Worm (Caenorhabditis elegans) whole organism, L3 larva: ENCODE data around the gene mam-4.

Experiments used
- R02D3.7 ChIP-seq: fragments of 150-350 bp; optimal IDR thresholded peaks from 2 replicates; lab custom pipeline; 2014; ENCODE audit warnings: missing biosample characterization, missing genetic modification characterization
- aly-2 ChIP-seq: fragments of 150-350 bp; optimal IDR thresholded peaks from 2 replicates; lab custom pipeline; 2014; ENCODE audit warnings: missing biosample characterization, missing genetic modification characterization
- ceh-16 ChIP-seq: sonication (generic microtip); optimal IDR thresholded peaks from 2 replicates; lab custom pipeline; 2017; ENCODE audit warnings: missing biosample characterization, missing genetic modification characterization
- ceh-82 ChIP-seq: fragments of 150-350 bp; optimal IDR thresholded peaks from 2 replicates; lab custom pipeline; 2014; ENCODE audit warnings: missing biosample characterization, missing genetic modification characterization
- ceh-9 ChIP-seq: sonication (generic microtip); optimal IDR thresholded peaks from 2 replicates; lab custom pipeline; 2018; ENCODE audit warnings: missing biosample characterization, missing genetic modification characterization
- daf-12 ChIP-seq: fragments of 150-350 bp; optimal IDR thresholded peaks from 2 replicates; lab custom pipeline; 2014; ENCODE audit warnings: missing biosample characterization, missing genetic modification reagents, missing genetic modification characterization
- egl-27 ChIP-seq: sonication (generic microtip); optimal IDR thresholded peaks from 4 replicates; lab custom pipeline; 2017; ENCODE audit warnings: missing biosample characterization, missing genetic modification reagents, missing genetic modification characterization
- egl-5 ChIP-seq: fragments of 150-350 bp; optimal IDR thresholded peaks from 2 replicates; lab custom pipeline; 2017; ENCODE audit warnings: missing biosample characterization, missing genetic modification reagents, missing genetic modification characterization, inconsistent platforms
- elt-1 ChIP-seq: fragments of 150-350 bp; optimal IDR thresholded peaks from 2 replicates; lab custom pipeline; 2014; ENCODE audit warnings: missing biosample characterization, missing genetic modification characterization
- elt-2 ChIP-seq: sonication (generic microtip); optimal IDR thresholded peaks from 2 replicates; lab custom pipeline; 2016; ENCODE audit warnings: missing genetic modification reagents, mild to moderate bottlenecking, missing genetic modification characterization, missing compliant biosample characterization
- eor-1 ChIP-seq, 2 experiments: fragments of 150-350 bp; optimal IDR thresholded peaks; 2 replicates each; lab custom pipeline; 2014 to 2018; ENCODE audit warnings: missing biosample characterization in 2 of 2, missing genetic modification characterization in 2 of 2
- fkh-10 ChIP-seq: sonication (generic microtip); optimal IDR thresholded peaks from 2 replicates; lab custom pipeline; 2017; ENCODE audit warnings: missing biosample characterization, missing genetic modification reagents, missing genetic modification characterization
- fkh-2 ChIP-seq: fragments of 150-350 bp; optimal IDR thresholded peaks from 2 replicates; lab custom pipeline; 2014; ENCODE audit warnings: missing biosample characterization, missing genetic modification reagents, missing genetic modification characterization
- fos-1 ChIP-seq: fragments of 150-350 bp; optimal IDR thresholded peaks from 2 replicates; lab custom pipeline; 2014; ENCODE audit warnings: missing biosample characterization, missing genetic modification characterization
- hmg-11 ChIP-seq: sonication (generic microtip); optimal IDR thresholded peaks from 2 replicates; lab custom pipeline; 2016; ENCODE audit warnings: missing genetic modification characterization, missing compliant biosample characterization
- jun-1 ChIP-seq: fragments of 150-350 bp; optimal IDR thresholded peaks from 2 replicates; lab custom pipeline; 2014; ENCODE audit warnings: missing biosample characterization, missing genetic modification reagents, missing genetic modification characterization
- lin-15B ChIP-seq: fragments of 150-350 bp; optimal IDR thresholded peaks from 2 replicates; lab custom pipeline; 2014; ENCODE audit warnings: missing biosample characterization, missing genetic modification characterization
- mdl-1 ChIP-seq: fragments of 150-350 bp; optimal IDR thresholded peaks from 2 replicates; lab custom pipeline; 2014; ENCODE audit warnings: missing biosample characterization, missing genetic modification characterization
- mml-1 ChIP-seq: fragments of 150-350 bp; sonication (generic microtip); optimal IDR thresholded peaks from 3 replicates; lab custom pipeline; 2014; ENCODE audit warnings: missing biosample characterization, missing genetic modification characterization
- nfya-1 ChIP-seq: sonication (generic microtip); optimal IDR thresholded peaks from 2 replicates; lab custom pipeline; 2017; ENCODE audit warnings: missing genetic modification characterization, mild to moderate bottlenecking, missing compliant biosample characterization, antibody characterized with exemption, moderate library complexity; ENCODE audit not compliant: insufficient read depth
- nhr-11 ChIP-seq: fragments of 150-350 bp; optimal IDR thresholded peaks from 2 replicates; lab custom pipeline; 2014; ENCODE audit warnings: missing biosample characterization, missing genetic modification characterization
- nhr-23 ChIP-seq: fragments of 150-350 bp; optimal IDR thresholded peaks from 2 replicates; lab custom pipeline; 2014; ENCODE audit warnings: missing biosample characterization, missing genetic modification reagents, missing genetic modification characterization
- nhr-28 ChIP-seq: fragments of 150-350 bp; optimal IDR thresholded peaks from 2 replicates; lab custom pipeline; 2014; ENCODE audit warnings: missing biosample characterization, missing genetic modification characterization
- nhr-43 ChIP-seq: sonication (generic microtip); optimal IDR thresholded peaks from 2 replicates; lab custom pipeline; 2016; ENCODE audit warnings: mild to moderate bottlenecking, missing genetic modification characterization, missing compliant biosample characterization; ENCODE audit not compliant: poor library complexity, severe bottlenecking
- nhr-76 ChIP-seq: fragments of 150-350 bp; sonication (generic microtip); optimal IDR thresholded peaks from 5 replicates; lab custom pipeline; 2014; ENCODE audit warnings: missing biosample characterization, missing genetic modification characterization
- nhr-77 ChIP-seq: fragments of 150-350 bp; optimal IDR thresholded peaks from 2 replicates; lab custom pipeline; 2014; ENCODE audit warnings: missing biosample characterization, missing genetic modification characterization
- pqm-1 ChIP-seq: fragments of 150-350 bp; optimal IDR thresholded peaks from 2 replicates; lab custom pipeline; 2017; ENCODE audit warnings: missing biosample characterization, missing genetic modification characterization, inconsistent platforms
- sea-2 ChIP-seq: fragments of 150-350 bp; sonication (generic microtip); optimal IDR thresholded peaks from 4 replicates; lab custom pipeline; 2014; ENCODE audit warnings: missing biosample characterization, missing genetic modification reagents, missing genetic modification characterization
- skn-1 ChIP-seq: fragments of 150-350 bp; optimal IDR thresholded peaks from 2 replicates; lab custom pipeline; 2014; ENCODE audit warnings: missing biosample characterization, missing genetic modification characterization
- tbx-2 ChIP-seq: sonication (generic microtip); optimal IDR thresholded peaks from 2 replicates; lab custom pipeline; 2016; ENCODE audit warnings: mild to moderate bottlenecking, missing genetic modification characterization, missing compliant biosample characterization
- unc-39 ChIP-seq: sonication (generic microtip); optimal IDR thresholded peaks from 4 replicates; lab custom pipeline; 2017; ENCODE audit warnings: missing biosample characterization, missing genetic modification characterization
- unc-62 ChIP-seq: fragments of 150-350 bp; sonication (generic microtip); optimal IDR thresholded peaks from 4 replicates; lab custom pipeline; 2014; ENCODE audit warnings: missing biosample characterization, missing genetic modification reagents, missing genetic modification characterization
- zag-1 ChIP-seq: fragments of 150-350 bp; optimal IDR thresholded peaks from 2 replicates; lab custom pipeline; 2014; ENCODE audit warnings: missing biosample characterization, missing genetic modification characterization
- ztf-11 ChIP-seq: fragments of 150-350 bp; optimal IDR thresholded peaks from 2 replicates; lab custom pipeline; 2014; ENCODE audit warnings: missing biosample characterization, missing genetic modification characterization
- ztf-4 ChIP-seq: fragments of 150-350 bp; optimal IDR thresholded peaks from 2 replicates; lab custom pipeline; 2014; ENCODE audit warnings: missing biosample characterization, missing genetic modification characterization

mam-4 gene

ce11 chrV:11263025-11263424, 15.1 kb downstream of the mam-4 start, which contains the start of gene F07B10.4:
TSS of gene F07B10.4 (minus strand) at chrV:11263125.
- TF ChIP-seq skn-1 (tag; lab: Kevin White, UChicago) (no peak), nfya-1 (no peak), fkh-2 (tag; lab: Kevin White, UChicago) (no peak), ceh-82 (tag; lab: Kevin White, UChicago) (no peak), hmg-11 (no peak), nhr-23 (tag; lab: Kevin White, UChicago) (no peak), unc-39 (no peak), R02D3.7 (tag; lab: Kevin White, UChicago) (no peak), daf-12 (tag; lab: Kevin White, UChicago) (no peak), aly-2 (tag; lab: Kevin White, UChicago) (no peak), jun-1 (tag; lab: Kevin White, UChicago) (no peak), pqm-1 (tag; lab: Kevin White, UChicago) (no peak), lin-15B (tag; lab: Kevin White, UChicago) (no peak), ztf-4 (tag; lab: Kevin White, UChicago) (no peak), ceh-9 (tag; lab: Kevin White, UChicago) (no peak), zag-1 (tag; lab: Kevin White, UChicago) (no peak), nhr-77 (no peak), fkh-10 (no peak), egl-27 (no peak)
- TF ChIP-seq, all 47 proteins: peak for 0

DNA sequence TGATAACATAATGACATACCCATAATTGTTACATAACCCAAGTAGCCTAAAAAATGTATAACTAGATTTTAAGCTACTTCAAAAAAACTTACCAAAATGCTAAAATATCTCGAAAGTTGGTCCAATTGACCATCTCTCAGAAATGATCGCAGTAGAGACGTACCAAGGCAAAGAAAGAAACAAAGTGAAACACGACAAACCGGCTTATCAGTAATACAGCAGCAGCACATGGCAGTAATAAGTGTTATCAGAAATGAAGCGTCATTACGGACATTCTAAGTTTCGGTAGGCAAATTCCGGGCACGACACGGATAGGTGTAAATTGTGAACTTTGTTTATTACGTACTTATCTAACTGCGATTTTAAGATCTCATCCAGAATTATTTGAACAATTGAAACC, 17.5 kb downstream of the mam-4 start, which contains the start of gene cln-3.1:
TSS of gene cln-3.1 (minus strand) at position 171 of the 400 bp plus-strand sequence.
- TF ChIP-seq ztf-4 (tag; lab: Kevin White, UChicago) (no peak), nfya-1 (no peak), jun-1 (tag; lab: Kevin White, UChicago) (no peak), eor-1 (tag; optimal IDR thresholded peaks at IDR 0.05; lab: Kevin White, UChicago) (no peak), tbx-2 (tag; lab: Kevin White, UChicago) (no peak), mdl-1 (tag; lab: Kevin White, UChicago) (no peak), nhr-11 (tag; lab: Kevin White, UChicago) (no peak), pqm-1 (tag; lab: Kevin White, UChicago) (peak; percentile 28), nhr-43 (no peak), sea-2 (GFP tag; lab: Kevin White, UChicago) (no peak), elt-2 (peak; percentile 64), egl-27 (no peak), elt-1 (tag; lab: Kevin White, UChicago) (no peak), lin-15B (tag; lab: Kevin White, UChicago) (no peak)

- no peak for TF ChIP-seq nhr-76
- TF ChIP-seq ztf-4 (tag; lab: Kevin White, UChicago) = no peak
- no peak for TF ChIP-seq fkh-10
- TF ChIP-seq nhr-43 = no peak
- no peak for TF ChIP-seq ceh-16
- no peak for TF ChIP-seq aly-2 (tag; lab: Kevin White, UChicago)
- TF ChIP-seq fos-1 = no peak
- TF ChIP-seq, all 47 proteins: peak for 0
Measured at ce11 chrV:11266681-11267080, 18.7 kb downstream of the mam-4 start, which contains the start of gene str-116. TSS of gene str-116 (plus strand) at chrV:11266981.

ce11 chrV:11268791-11269190, 20.8 kb downstream of the mam-4 start, which contains the start of gene str-115:
TSS of gene str-115 (plus strand) at chrV:11269091.
- TF ChIP-seq mml-1 (tag; lab: Kevin White, UChicago) = no peak
- TF ChIP-seq eor-1 (tag; optimal IDR thresholded peaks at IDR 0.05; lab: Kevin White, UChicago) = no peak
- no peak for TF ChIP-seq lin-15B (tag; lab: Kevin White, UChicago)
- TF ChIP-seq jun-1 (tag; lab: Kevin White, UChicago) = no peak
- TF ChIP-seq ceh-9 (tag; lab: Kevin White, UChicago) = no peak
- TF ChIP-seq ceh-82 (tag; lab: Kevin White, UChicago) = no peak

- no peak for TF ChIP-seq aly-2 (tag; lab: Kevin White, UChicago)
- TF ChIP-seq egl-5 (tag; lab: Kevin White, UChicago) = no peak
- TF ChIP-seq nhr-77 = no peak
- no peak for TF ChIP-seq skn-1 (tag; lab: Kevin White, UChicago)
- no peak for TF ChIP-seq ceh-9 (tag; lab: Kevin White, UChicago)
- TF ChIP-seq ztf-11 = no peak
- no peak for TF ChIP-seq nfya-1
- no peak for TF ChIP-seq nhr-28 (tag; lab: Kevin White, UChicago)
- TF ChIP-seq eor-1 (tag; optimal IDR thresholded peaks at IDR 0.05; lab: Kevin White, UChicago) = no peak
- no peak for TF ChIP-seq unc-62 (GFP tag; lab: Kevin White, UChicago)
- no peak for TF ChIP-seq daf-12 (tag; lab: Kevin White, UChicago)
- no peak for TF ChIP-seq sea-2 (GFP tag; lab: Kevin White, UChicago)
Measured at ce11 chrV:11271051-11271450, 23.1 kb downstream of the mam-4 start, which contains the start of gene clec-222. TSS of gene clec-222 (plus strand) at chrV:11271351.
